Worm (Caenorhabditis elegans) whole organism, L1 larva: ENCODE data around the gene cnc-9.

Experiments
- C34B4.2 ChIP-seq: sonication (generic microtip); optimal IDR thresholded peaks from 2 replicates; lab custom pipeline; 2017; ENCODE audit warnings: mild to moderate bottlenecking, missing genetic modification characterization, missing compliant biosample characterization
- Y116A8C.19 ChIP-seq: sonication (generic microtip); optimal IDR thresholded peaks from 2 replicates; lab custom pipeline; 2016; ENCODE audit warnings: missing compliant biosample characterization, missing genetic modification characterization, borderline replicate concordance
- aha-1 ChIP-seq: fragments of 150-350 bp; optimal IDR thresholded peaks from 2 replicates; lab custom pipeline; 2014; ENCODE audit warnings: missing biosample characterization, missing genetic modification characterization
- alr-1 ChIP-seq: fragments of 200-800 bp; sonication (Bioruptor generic); optimal IDR thresholded peaks from 2 replicates; lab custom pipeline; 2018; ENCODE audit warnings: borderline replicate concordance, mild to moderate bottlenecking, missing genetic modification characterization, missing compliant biosample characterization
- ama-1 ChIP-seq: fragments of 150-350 bp; optimal IDR thresholded peaks from 2 replicates; lab custom pipeline; 2014
- ceh-90 ChIP-seq: sonication (generic microtip); optimal IDR thresholded peaks from 2 replicates; lab custom pipeline; 2016; ENCODE audit warnings: missing genetic modification characterization, missing compliant biosample characterization
- ces-1 ChIP-seq: fragments of 150-350 bp; optimal IDR thresholded peaks from 2 replicates; lab custom pipeline; 2014; ENCODE audit warnings: missing biosample characterization, missing genetic modification reagents, missing genetic modification characterization
- dpl-1 ChIP-seq, 3 experiments: fragments of 150-350 bp in 2 of 3; sonication (generic microtip) in 1 of 3; optimal IDR thresholded peaks; 2 replicates each; lab custom pipeline; 2014 to 2017; ENCODE audit warnings: missing biosample characterization in 3 of 3, missing genetic modification characterization in 3 of 3, missing genetic modification reagents in 3 of 3
- efl-1 ChIP-seq, 4 experiments: fragments of 150-350 bp; optimal IDR thresholded peaks in 3 of 4; peaks in 1 of 4; 1 replicate in 1 of 4; 2 replicates in 3 of 4; lab custom pipeline; 2014; ENCODE audit warnings: missing biosample characterization in 2 of 4, missing genetic modification characterization in 2 of 4, missing genetic modification reagents in 2 of 4
- efl-3 ChIP-seq: fragments of 200-800 bp; sonication (Bioruptor generic); optimal IDR thresholded peaks from 2 replicates; lab custom pipeline; 2018; ENCODE audit warnings: mild to moderate bottlenecking, missing genetic modification characterization, missing compliant biosample characterization
- elt-2 ChIP-seq: sonication (generic microtip); optimal IDR thresholded peaks from 2 replicates; lab custom pipeline; 2016; ENCODE audit warnings: missing genetic modification characterization, mild to moderate bottlenecking, inconsistent platforms, missing compliant biosample characterization, missing genetic modification reagents
- ets-5 ChIP-seq: fragments of 200-800 bp; sonication (Bioruptor generic); IDR thresholded peaks from 2 replicates; pipeline ENCODE4 v1.3.6; 2022; ENCODE audit warnings: missing genetic modification characterization, missing compliant biosample characterization
- hlh-17 ChIP-seq: fragments of 200-800 bp; sonication (Bioruptor generic); optimal IDR thresholded peaks from 2 replicates; lab custom pipeline; 2018; ENCODE audit warnings: missing genetic modification characterization, mild to moderate bottlenecking, missing compliant biosample characterization, moderate library complexity, borderline replicate concordance
- hpl-2 ChIP-seq: fragments of 150-350 bp; optimal IDR thresholded peaks from 2 replicates; lab custom pipeline; 2014; ENCODE audit warnings: missing biosample characterization, missing genetic modification reagents, missing genetic modification characterization
- lin-13 ChIP-seq: fragments of 150-350 bp; optimal IDR thresholded peaks from 2 replicates; lab custom pipeline; 2014; ENCODE audit warnings: missing biosample characterization, missing genetic modification reagents, missing genetic modification characterization
- lin-14 ChIP-seq: fragments of 200-800 bp; sonication (Bioruptor generic); optimal IDR thresholded peaks from 2 replicates; lab custom pipeline; 2018; ENCODE audit warnings: mild to moderate bottlenecking, missing genetic modification characterization, moderate library complexity, missing compliant biosample characterization
- lin-15B ChIP-seq: fragments of 150-350 bp; sonication (generic microtip); optimal IDR thresholded peaks from 3 replicates; lab custom pipeline; 2014; ENCODE audit warnings: missing biosample characterization, missing genetic modification characterization
- lin-35 ChIP-seq, 2 experiments: fragments of 150-350 bp; optimal IDR thresholded peaks; 2 replicates each; lab custom pipeline; 2014; ENCODE audit warnings: missing biosample characterization in 2 of 2, missing genetic modification characterization in 2 of 2, missing genetic modification reagents in 2 of 2
- mab-9 ChIP-seq: fragments of 200-800 bp; sonication (Bioruptor generic); IDR thresholded peaks from 2 replicates; pipeline ENCODE4 v1.3.6; 2022; ENCODE audit warnings: missing genetic modification reagents, missing genetic modification characterization, missing compliant biosample characterization
- mdl-1 ChIP-seq, 2 experiments: fragments of 150-350 bp; optimal IDR thresholded peaks; 2 replicates each; lab custom pipeline; 2014 to 2017; ENCODE audit warnings: missing biosample characterization in 2 of 2, missing genetic modification characterization in 2 of 2, inconsistent platforms in 1 of 2
- mef-2 ChIP-seq: fragments of 150-350 bp; optimal IDR thresholded peaks from 2 replicates; lab custom pipeline; 2014; ENCODE audit warnings: missing biosample characterization, missing genetic modification characterization
- nhr-11 ChIP-seq: fragments of 150-350 bp; optimal IDR thresholded peaks from 2 replicates; lab custom pipeline; 2014; ENCODE audit warnings: missing biosample characterization, missing genetic modification characterization
- nhr-12 ChIP-seq: sonication (generic microtip); optimal IDR thresholded peaks from 2 replicates; lab custom pipeline; 2017; ENCODE audit warnings: missing biosample characterization, missing genetic modification characterization
- nhr-19 ChIP-seq: fragments of 200-800 bp; sonication (Bioruptor generic); conservative IDR thresholded peaks from 2 replicates; pipeline ENCODE4 v1.3.6; 2022; ENCODE audit warnings: missing genetic modification characterization, missing compliant biosample characterization
- nhr-20 ChIP-seq: sonication (generic microtip); optimal IDR thresholded peaks from 2 replicates; lab custom pipeline; 2016; ENCODE audit warnings: mild to moderate bottlenecking, missing genetic modification characterization, missing compliant biosample characterization
- nhr-28 ChIP-seq: fragments of 150-350 bp; optimal IDR thresholded peaks from 2 replicates; lab custom pipeline; 2014; ENCODE audit warnings: missing biosample characterization, missing genetic modification characterization
- nhr-47 ChIP-seq: sonication (generic microtip); optimal IDR thresholded peaks from 2 replicates; lab custom pipeline; 2016; ENCODE audit warnings: mild to moderate bottlenecking, missing genetic modification characterization, moderate library complexity, missing compliant biosample characterization
- nhr-76 ChIP-seq: sonication (generic microtip); optimal IDR thresholded peaks from 2 replicates; lab custom pipeline; 2017; ENCODE audit warnings: missing biosample characterization, missing genetic modification characterization
- nhr-85 ChIP-seq: sonication (generic microtip); peaks from one replicate; lab custom pipeline; 2016; ENCODE audit warnings: missing genetic modification characterization, inconsistent platforms, missing compliant biosample characterization
- pax-3 ChIP-seq: fragments of 200-800 bp; sonication (Bioruptor generic); optimal IDR thresholded peaks from 2 replicates; lab custom pipeline; 2018; ENCODE audit warnings: mild to moderate bottlenecking, missing genetic modification characterization, moderate library complexity, missing compliant biosample characterization
- pqm-1 ChIP-seq: sonication (generic microtip); optimal IDR thresholded peaks from 3 replicates; lab custom pipeline; 2017; ENCODE audit warnings: missing biosample characterization, missing genetic modification characterization
- rnt-1 ChIP-seq: sonication (generic microtip); optimal IDR thresholded peaks from 2 replicates; lab custom pipeline; 2016; ENCODE audit warnings: mild to moderate bottlenecking, missing genetic modification characterization, moderate library complexity, missing compliant biosample characterization
- skn-1 ChIP-seq: fragments of 150-350 bp; optimal IDR thresholded peaks from 2 replicates; lab custom pipeline; 2014; ENCODE audit warnings: missing biosample characterization, missing genetic modification characterization
- snu-23 ChIP-seq: sonication (generic microtip); optimal IDR thresholded peaks from 2 replicates; lab custom pipeline; 2016; ENCODE audit warnings: missing genetic modification characterization, missing compliant biosample characterization
- sptf-1 ChIP-seq: fragments of 150-350 bp; optimal IDR thresholded peaks from 2 replicates; lab custom pipeline; 2014; ENCODE audit warnings: missing biosample characterization, missing genetic modification characterization
- sup-37 ChIP-seq: fragments of 200-800 bp; sonication (Bioruptor generic); optimal IDR thresholded peaks from 2 replicates; lab custom pipeline; 2018; ENCODE audit warnings: mild to moderate bottlenecking, missing genetic modification characterization, missing compliant biosample characterization
- swsn-7 ChIP-seq: sonication (generic microtip); optimal IDR thresholded peaks from 2 replicates; lab custom pipeline; 2016; ENCODE audit warnings: missing genetic modification characterization, missing compliant biosample characterization
- tlp-1 ChIP-seq: fragments of 150-350 bp; optimal IDR thresholded peaks from 2 replicates; lab custom pipeline; 2014; ENCODE audit warnings: missing biosample characterization, missing genetic modification characterization
- unc-130 ChIP-seq: fragments of 150-350 bp; optimal IDR thresholded peaks from 2 replicates; lab custom pipeline; 2017; ENCODE audit warnings: missing biosample characterization, missing genetic modification characterization, inconsistent platforms
- unc-30 ChIP-seq: sonication (generic microtip); optimal IDR thresholded peaks from 2 replicates; lab custom pipeline; 2017; ENCODE audit warnings: missing biosample characterization, missing genetic modification characterization
- unc-62 ChIP-seq: fragments of 150-350 bp; optimal IDR thresholded peaks from 2 replicates; lab custom pipeline; 2014; ENCODE audit warnings: missing biosample characterization, missing genetic modification reagents, missing genetic modification characterization
- unc-86 ChIP-seq: sonication (generic microtip); optimal IDR thresholded peaks from 2 replicates; lab custom pipeline; 2016; ENCODE audit warnings: missing genetic modification characterization, missing compliant biosample characterization
- zag-1 ChIP-seq: fragments of 150-350 bp; optimal IDR thresholded peaks from 2 replicates; lab custom pipeline; 2014; ENCODE audit warnings: missing biosample characterization, missing genetic modification characterization

The cnc-9 gene

ce11 chrV:7413107-7413774 is 13.2 kb upstream of the cnc-9 start, which contains the start of gene F18E3.11 (continued):
- TF ChIP-seq nhr-11 (tag; lab: Kevin White, UChicago) (no peak), lin-35 (GFP tag; optimal IDR thresholded peaks at IDR 0.05; lab: Kevin White, UChicago) (peak in 1 of 2 experiments; percentile 26), C34B4.2 (tag; lab: Kevin White, UChicago) (no peak), lin-13 (no peak), skn-1 (peak; percentile 87), nhr-28 (tag; lab: Kevin White, UChicago) (no peak), nhr-12 (tag; lab: Kevin White, UChicago) (no peak), nhr-85 (peak; percentile 90), swsn-7 (tag; lab: Kevin White, UChicago) (no peak), elt-2 (tag; lab: Kevin White, UChicago) (no peak), mab-9 (GFP tag; lab: Robert Waterston, UW) (no peak), unc-62 (GFP tag; lab: Kevin White, UChicago) (no peak), mef-2 (no peak), mdl-1 (tag; optimal IDR thresholded peaks at IDR 0.05; lab: Kevin White, UChicago) (peak in 1 of 2 experiments; percentile 64), tlp-1 (tag; lab: Kevin White, UChicago) (no peak), sptf-1 (tag; lab: Kevin White, UChicago) (no peak), zag-1 (tag; lab: Kevin White, UChicago) (no peak), aha-1 (tag; lab: Kevin White, UChicago) (no peak), ceh-90 (tag; lab: Kevin White, UChicago) (no peak), pqm-1 (tag; lab: Kevin White, UChicago) (no peak), hpl-2 (GFP tag; lab: Kevin White, UChicago) (no peak), ces-1 (GFP tag; lab: Kevin White, UChicago) (no peak), ama-1 (lab: Kevin White, UChicago) (no peak), nhr-76 (tag; lab: Kevin White, UChicago) (no peak), nhr-47 (no peak), efl-3 (GFP tag; lab: Kevin White, UChicago) (no peak), pax-3 (tag; lab: Kevin White, UChicago) (no peak), alr-1 (no peak), dpl-1 (GFP tag; optimal IDR thresholded peaks at IDR 0.05; lab: Kevin White, UChicago) (no peak), rnt-1 (no peak), lin-15B (tag; lab: Kevin White, UChicago) (no peak), nhr-20 (tag; lab: Kevin White, UChicago) (peak; percentile 88), unc-86 (no peak), efl-1 (optimal IDR thresholded peaks at IDR 0.05; lab: Kevin White, UChicago) (no peak), efl-1 (GFP tag; optimal IDR thresholded peaks at IDR 0.05 in 1 of 2; lab: Kevin White, UChicago) (peak in 1 of 2 experiments; percentile 91), hlh-17 (GFP tag; lab: Kevin White, UChicago) (no peak)

- TF ChIP-seq unc-30 (tag; lab: Kevin White, UChicago) (no peak), efl-1 (optimal IDR thresholded peaks at IDR 0.05; lab: Kevin White, UChicago) (no peak), efl-1 (GFP tag; optimal IDR thresholded peaks at IDR 0.05 in 1 of 2; lab: Kevin White, UChicago) (peak in 1 of 2 experiments; percentile 13)
- TF ChIP-seq, all 84 proteins: peak for 1
Measured at ce11 chrV:7411695-7412094, 11.7 kb upstream of the cnc-9 start, which contains the start of gene str-41. Gene str-41, plus strand, starts transcription at chrV:7411995.

ce11 chrV:7409599-7409998 is 9.6 kb upstream of the cnc-9 start, which contains the start of gene R13D7.2:
Gene R13D7.2, plus strand, starts transcription at chrV:7409899.
- TF ChIP-seq unc-130 (tag; lab: Kevin White, UChicago) (no peak), nhr-85 (no peak), nhr-19 (GFP tag; lab: Robert Waterston, UW) (no peak), sup-37 (GFP tag; lab: Kevin White, UChicago) (no peak), aha-1 (tag; lab: Kevin White, UChicago) (no peak), snu-23 (GFP tag; lab: Kevin White, UChicago) (no peak), ets-5 (GFP tag; lab: Robert Waterston, UW) (no peak), lin-14 (GFP tag; lab: Kevin White, UChicago) (no peak), Y116A8C.19 (tag; lab: Kevin White, UChicago) (no peak), C34B4.2 (tag; lab: Kevin White, UChicago) (no peak)
